Worm (Caenorhabditis elegans): ENCODE results near the gene F44G4.1.

- peak; percentile 57 for TF ChIP-seq lsy-12 (tag; optimal IDR thresholded peaks at IDR 0.05)
- TF ChIP-seq ztf-11 (tag; optimal IDR thresholded peaks at IDR 0.05): no peak
Measured at ce11 chrII:8969251-8970183, 24.9 kb upstream of the F44G4.1 start, which contains the start of the genes szy-20 and C18E9.5.

All from whole organism, L3 larva.